Worm (Caenorhabditis elegans) whole organism, L3 larva: ENCODE results near the gene str-19.

Experiments
- aly-2 ChIP-seq: fragments of 150-350 bp; optimal IDR thresholded peaks from 2 replicates; lab custom pipeline; 2014; ENCODE audit warnings: missing biosample characterization, missing genetic modification characterization
- elt-3 ChIP-seq, 3 experiments: fragments of 150-350 bp in 1 of 3; sonication (generic microtip) in 2 of 3; optimal IDR thresholded peaks; 2 replicates in 2 of 3; 4 replicates in 1 of 3; lab custom pipeline; 2014 to 2017; ENCODE audit warnings: missing biosample characterization in 3 of 3, missing genetic modification characterization in 3 of 3
- nhr-25 ChIP-seq: sonication (generic microtip); optimal IDR thresholded peaks from 2 replicates; lab custom pipeline; 2017; ENCODE audit warnings: missing biosample characterization, missing genetic modification characterization

DNA sequence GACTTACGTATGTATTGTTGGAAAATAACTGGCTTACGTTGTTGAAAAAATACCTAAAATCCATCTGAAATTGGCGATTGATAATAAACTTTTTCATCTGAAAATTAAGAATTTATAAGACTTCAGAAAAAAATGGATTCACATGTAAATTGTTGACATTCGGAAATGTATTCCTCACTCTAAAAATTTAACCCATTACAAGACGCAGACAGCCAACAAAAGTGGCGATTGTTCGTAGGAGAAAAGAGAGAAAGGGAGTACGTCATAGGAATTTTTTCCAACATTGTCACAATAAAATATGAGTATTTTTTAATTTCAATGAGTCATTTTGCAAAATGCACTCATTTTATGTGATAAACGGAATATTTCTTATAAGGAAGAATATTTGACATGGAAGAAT lies 25.7 kb downstream of the str-19 start, which contains the start of gene Y6E2A.5:
- no peak for TF ChIP-seq aly-2 (tag; lab: Kevin White, UChicago)
- TF ChIP-seq elt-3 (tag; optimal IDR thresholded peaks at IDR 0.05; lab: Kevin White, UChicago): no peak
- no peak for TF ChIP-seq nhr-25 (tag; lab: Kevin White, UChicago)
